Fruit fly (Drosophila melanogaster) ovary, adult (tissue): ENCODE measurements around the gene noc.

Experiments used
- CG17801 ChIP-seq: fragments of 200-800 bp; optimal IDR thresholded peaks from 2 replicates; lab custom pipeline; 2019; ENCODE audit warnings: missing biosample characterization, mild to moderate bottlenecking, missing genetic modification characterization, moderate library complexity; ENCODE audit not compliant: partially characterized antibody

Gene noc

DNA sequence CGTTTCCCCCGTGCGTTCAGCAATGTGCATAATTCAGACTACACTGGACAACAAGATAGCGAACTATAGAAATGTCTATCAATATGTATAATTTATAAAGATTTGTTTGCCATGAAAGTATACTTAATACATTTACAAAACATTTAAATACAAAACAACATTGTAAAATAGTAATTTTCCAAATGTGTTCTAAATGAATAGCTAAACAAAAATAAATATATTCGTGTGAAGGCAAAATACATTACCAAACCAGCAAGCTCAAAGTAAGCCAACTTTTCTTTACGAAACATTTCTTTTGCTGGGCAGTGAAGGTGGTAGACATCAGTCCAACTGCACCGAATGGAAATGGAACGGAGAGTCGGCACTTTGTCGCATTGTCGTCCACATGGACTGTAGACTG lies 15.7 kb upstream of the noc start:
- TF ChIP-seq CG17801 (GFP tag; lab: Kevin White, UChicago): no peak

- no peak for TF ChIP-seq CG17801 (GFP tag; lab: Kevin White, UChicago)
Observed at dm6 chr2L:14476501-14477067, 14.1 kb upstream of the noc start.

DNA sequence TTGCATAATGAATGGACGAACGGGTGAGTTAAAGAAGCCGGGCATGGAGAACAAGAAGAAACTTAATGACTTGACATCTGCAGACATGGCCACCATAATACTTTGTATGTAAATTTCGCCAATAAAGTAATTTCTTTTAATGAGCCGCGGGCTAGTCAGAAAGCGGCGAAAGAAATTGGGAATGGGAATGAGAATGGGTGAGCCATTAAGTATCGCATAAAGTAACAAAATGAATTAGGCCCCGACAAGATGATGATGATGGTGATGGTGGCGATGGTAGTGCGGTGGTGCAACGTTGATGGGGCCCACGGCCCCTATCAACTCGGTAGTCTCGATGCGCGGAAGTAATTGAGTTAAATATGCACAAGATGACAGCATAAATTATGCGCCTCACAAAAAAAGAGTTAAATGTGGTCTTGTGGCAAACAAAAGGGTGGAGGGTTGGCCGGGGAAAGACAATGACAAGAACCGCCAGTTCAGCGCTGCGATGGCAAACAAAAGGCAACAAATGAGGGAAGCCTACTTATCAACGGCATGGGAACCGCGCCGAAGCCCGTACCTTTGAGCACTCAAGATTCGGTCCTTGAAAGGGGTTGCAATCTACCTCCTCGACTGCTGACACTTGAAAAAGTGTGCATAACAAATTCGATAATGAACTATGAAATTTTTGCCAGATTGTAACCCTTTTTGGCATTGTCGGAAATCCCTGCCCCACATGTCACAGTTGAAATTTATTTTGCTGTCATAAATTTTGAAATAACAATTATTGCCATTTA lies 13.0 kb upstream of the noc start:
- TF ChIP-seq CG17801 (GFP tag; lab: Kevin White, UChicago): no peak

dm6 chr2L:14478864-14479263 lies 11.8 kb upstream of the noc start:
- TF ChIP-seq CG17801 (GFP tag; lab: Kevin White, UChicago): no peak

- no peak for TF ChIP-seq CG17801 (GFP tag; lab: Kevin White, UChicago)
Observed at dm6 chr2L:14483395-14483794, 7.3 kb upstream of the noc start.

DNA sequence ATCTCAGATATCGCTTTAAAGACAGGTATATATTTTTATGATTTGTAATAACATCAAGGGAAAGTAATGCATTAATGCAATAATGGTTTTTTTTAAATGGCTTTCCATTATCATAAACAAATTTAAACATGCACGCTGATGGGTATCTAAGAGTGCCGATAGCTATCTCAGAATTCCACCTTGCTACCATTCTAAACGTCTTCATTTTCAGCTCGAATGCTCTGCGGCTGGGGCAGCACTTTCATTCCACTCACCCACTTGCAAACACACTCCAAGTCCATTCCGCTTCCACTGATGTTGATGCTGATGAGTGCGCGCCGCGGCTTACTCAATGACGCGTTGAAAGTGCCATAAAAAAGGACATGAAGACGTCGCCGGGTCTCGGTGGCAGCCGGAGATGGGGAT lies 6.8 kb upstream of the noc start:
- TF ChIP-seq CG17801 (GFP tag; lab: Kevin White, UChicago): no peak

- no peak for TF ChIP-seq CG17801 (GFP tag; lab: Kevin White, UChicago)
Observed at dm6 chr2L:14484872-14485271, 5.8 kb upstream of the noc start.

DNA sequence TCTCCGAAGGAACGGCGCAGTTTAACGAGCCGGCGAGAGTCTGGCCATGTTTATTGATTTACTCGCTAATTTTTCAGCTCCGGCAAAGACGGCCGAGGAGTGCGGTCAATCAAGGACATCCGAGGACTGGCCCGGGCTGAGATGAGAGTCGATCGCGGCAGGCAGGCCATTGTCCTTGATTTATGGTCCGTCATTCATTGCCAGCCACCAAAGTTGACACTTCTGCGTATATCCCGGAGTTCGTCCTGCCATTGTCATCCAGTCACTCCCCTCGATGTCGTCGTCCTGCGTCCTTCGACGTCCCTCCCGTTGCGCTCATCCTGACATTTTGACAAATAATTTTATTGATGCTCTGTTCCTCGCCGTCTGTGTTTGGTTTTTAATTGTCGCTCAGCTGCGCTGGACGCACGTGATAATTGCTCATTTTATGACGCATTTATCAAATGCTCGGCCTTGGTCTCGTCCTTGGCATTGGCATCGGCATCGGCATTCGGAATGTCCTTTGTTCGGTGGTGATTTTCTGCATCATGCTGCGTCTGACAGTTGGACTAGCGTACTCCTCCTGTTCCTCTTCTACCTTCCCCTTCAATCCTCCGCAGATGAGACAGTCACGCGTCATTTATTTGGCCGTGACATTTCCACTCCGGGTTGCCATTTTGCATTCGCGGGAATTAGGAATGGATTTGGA lies 4.4 kb upstream of the noc start:
- TF ChIP-seq CG17801 (GFP tag; lab: Kevin White, UChicago): no peak

- no peak for TF ChIP-seq CG17801 (GFP tag; lab: Kevin White, UChicago)
Observed at dm6 chr2L:14488083-14488482, 2.6 kb upstream of the noc start.

dm6 chr2L:14488866-14489462 lies 1.7 kb upstream of the noc start:
- TF ChIP-seq CG17801 (GFP tag; lab: Kevin White, UChicago): no peak

DNA sequence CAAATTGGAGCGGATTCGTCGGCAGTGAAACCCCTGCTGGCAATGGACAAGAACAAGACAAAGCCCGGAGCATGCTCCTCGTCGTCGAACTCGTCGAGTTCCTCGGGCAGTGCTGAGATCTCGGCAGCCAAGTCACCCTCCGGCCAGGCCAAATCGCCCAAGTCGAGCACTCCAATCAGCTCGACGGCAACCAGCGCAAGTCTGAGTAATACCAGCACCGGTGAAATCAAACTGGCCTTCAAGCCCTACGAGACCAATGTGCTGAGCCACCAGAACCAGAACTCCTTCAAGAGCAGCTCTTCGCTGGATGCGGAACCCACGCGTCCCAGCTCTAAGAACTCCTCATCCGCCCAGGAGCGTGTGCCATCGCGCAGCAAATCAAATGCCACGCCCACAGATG lies 1.0 kb downstream of the noc start:
- no peak for TF ChIP-seq CG17801 (GFP tag; lab: Kevin White, UChicago)

dm6 chr2L:14492819-14493218 lies 2.2 kb downstream of the noc start:
- no peak for TF ChIP-seq CG17801 (GFP tag; lab: Kevin White, UChicago)

dm6 chr2L:14494930-14495351 lies 4.3 kb downstream of the noc start:
- no peak for TF ChIP-seq CG17801 (GFP tag; lab: Kevin White, UChicago)

DNA sequence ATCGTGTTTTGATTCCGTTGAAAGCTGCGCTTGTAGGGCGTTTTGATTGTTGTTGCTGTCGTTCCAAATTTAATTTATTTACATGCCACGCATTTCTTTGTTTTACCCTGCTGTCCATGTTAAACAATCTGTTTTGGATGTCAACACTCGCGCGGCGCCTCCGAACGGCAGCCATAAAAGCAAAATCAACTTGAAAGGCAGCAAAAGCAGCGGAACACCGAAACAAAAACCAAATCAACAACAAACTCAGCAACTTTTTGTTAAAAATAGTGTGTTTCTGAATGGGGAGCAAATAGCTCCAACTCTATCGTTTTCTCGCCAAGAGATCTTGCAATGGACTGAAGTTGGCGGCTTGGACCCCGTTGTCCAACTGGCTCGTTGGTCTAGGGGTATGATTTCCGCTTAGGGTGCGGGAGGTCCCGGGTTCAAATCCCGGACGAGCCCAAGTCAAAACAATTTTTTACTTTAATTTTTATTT lies 4.9 kb downstream of the noc start:
- TF ChIP-seq CG17801 (GFP tag; lab: Kevin White, UChicago): no peak

DNA sequence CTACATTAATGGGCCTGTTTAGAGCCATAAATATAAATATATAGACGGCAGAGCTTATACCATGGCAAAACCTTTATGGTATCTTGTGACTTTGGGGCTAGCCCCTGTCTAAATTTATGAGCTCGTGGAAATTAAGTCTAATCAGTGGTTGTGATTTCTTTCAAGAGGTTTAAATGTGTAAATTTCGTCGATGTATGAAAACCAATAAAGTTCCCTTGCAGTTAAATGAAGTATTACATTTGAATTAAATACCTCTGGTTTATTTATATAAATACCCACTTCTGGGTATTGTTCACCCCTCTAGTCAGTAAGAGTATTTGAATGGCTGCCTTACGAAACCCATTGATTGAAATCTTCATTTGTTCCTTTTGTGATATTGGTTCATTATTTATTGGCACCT lies 5.7 kb downstream of the noc start:
- no peak for TF ChIP-seq CG17801 (GFP tag; lab: Kevin White, UChicago)
